Worm (Caenorhabditis elegans) whole organism, L1 larva: ENCODE results near the gene nhr-114.
"Not testable (repeated sequence)": the region's sequence is repeated elsewhere in the genome, so short reads cannot be mapped to it uniquely, and the experiment has no call there.

Experiments
- C34B4.2 ChIP-seq: sonication (generic microtip); optimal IDR thresholded peaks from 2 replicates; lab custom pipeline; 2017; ENCODE audit warnings: mild to moderate bottlenecking, missing genetic modification characterization, missing compliant biosample characterization
- Y116A8C.19 ChIP-seq: sonication (generic microtip); optimal IDR thresholded peaks from 2 replicates; lab custom pipeline; 2016; ENCODE audit warnings: missing compliant biosample characterization, missing genetic modification characterization, borderline replicate concordance
- aha-1 ChIP-seq: fragments of 150-350 bp; optimal IDR thresholded peaks from 2 replicates; lab custom pipeline; 2014; ENCODE audit warnings: missing biosample characterization, missing genetic modification characterization
- blmp-1 ChIP-seq: fragments of 150-350 bp; optimal IDR thresholded peaks from 2 replicates; lab custom pipeline; 2014; ENCODE audit warnings: missing biosample characterization, missing genetic modification characterization
- ceh-8 ChIP-seq: fragments of 200-800 bp; sonication (Bioruptor generic); optimal IDR thresholded peaks from 2 replicates; lab custom pipeline; 2018; ENCODE audit warnings: mild to moderate bottlenecking, missing genetic modification characterization, moderate library complexity, missing compliant biosample characterization
- ceh-90 ChIP-seq: sonication (generic microtip); optimal IDR thresholded peaks from 2 replicates; lab custom pipeline; 2016; ENCODE audit warnings: missing genetic modification characterization, missing compliant biosample characterization
- egl-27 ChIP-seq, 2 experiments: fragments of 150-350 bp in 1 of 2; sonication (generic microtip); optimal IDR thresholded peaks; 3 replicates each; lab custom pipeline; 2017 to 2018; ENCODE audit warnings: missing biosample characterization in 2 of 2, missing genetic modification characterization in 2 of 2, missing genetic modification reagents in 2 of 2
- elt-3 ChIP-seq, 6 experiments: fragments of 150-350 bp in 1 of 6; sonication (generic microtip); optimal IDR thresholded peaks; 2 replicates each; lab custom pipeline; 2017 to 2018; ENCODE audit warnings: missing biosample characterization in 6 of 6, missing genetic modification characterization in 6 of 6, inconsistent platforms in 1 of 6
- ets-5 ChIP-seq: fragments of 200-800 bp; sonication (Bioruptor generic); IDR thresholded peaks from 2 replicates; pipeline ENCODE4 v1.3.6; 2022; ENCODE audit warnings: missing genetic modification characterization, missing compliant biosample characterization
- fkh-10 ChIP-seq: sonication (generic microtip); optimal IDR thresholded peaks from 2 replicates; lab custom pipeline; 2017; ENCODE audit warnings: missing biosample characterization, missing genetic modification reagents, missing genetic modification characterization
- fkh-4 ChIP-seq: sonication (generic microtip); optimal IDR thresholded peaks from 2 replicates; lab custom pipeline; 2016; ENCODE audit warnings: missing compliant biosample characterization, missing genetic modification characterization, borderline replicate concordance
- grh-1 ChIP-seq: fragments of 200-800 bp; sonication (Bioruptor generic); IDR thresholded peaks from 2 replicates; pipeline ENCODE4 v1.3.6; 2022; ENCODE audit warnings: missing genetic modification reagents, missing genetic modification characterization, missing compliant biosample characterization
- jun-1 ChIP-seq: fragments of 150-350 bp; optimal IDR thresholded peaks from 2 replicates; lab custom pipeline; 2014; ENCODE audit warnings: missing biosample characterization, missing genetic modification reagents, missing genetic modification characterization
- lin-14 ChIP-seq: fragments of 200-800 bp; sonication (Bioruptor generic); optimal IDR thresholded peaks from 2 replicates; lab custom pipeline; 2018; ENCODE audit warnings: mild to moderate bottlenecking, missing genetic modification characterization, moderate library complexity, missing compliant biosample characterization
- mab-9 ChIP-seq: fragments of 200-800 bp; sonication (Bioruptor generic); IDR thresholded peaks from 2 replicates; pipeline ENCODE4 v1.3.6; 2022; ENCODE audit warnings: missing genetic modification reagents, missing genetic modification characterization, missing compliant biosample characterization
- mdl-1 ChIP-seq, 2 experiments: fragments of 150-350 bp; optimal IDR thresholded peaks; 2 replicates each; lab custom pipeline; 2014 to 2017; ENCODE audit warnings: missing biosample characterization in 2 of 2, missing genetic modification characterization in 2 of 2, inconsistent platforms in 1 of 2
- nhr-11 ChIP-seq: fragments of 150-350 bp; optimal IDR thresholded peaks from 2 replicates; lab custom pipeline; 2014; ENCODE audit warnings: missing biosample characterization, missing genetic modification characterization
- nhr-12 ChIP-seq: sonication (generic microtip); optimal IDR thresholded peaks from 2 replicates; lab custom pipeline; 2017; ENCODE audit warnings: missing biosample characterization, missing genetic modification characterization
- nhr-19 ChIP-seq: fragments of 200-800 bp; sonication (Bioruptor generic); conservative IDR thresholded peaks from 2 replicates; pipeline ENCODE4 v1.3.6; 2022; ENCODE audit warnings: missing genetic modification characterization, missing compliant biosample characterization
- nhr-20 ChIP-seq: sonication (generic microtip); optimal IDR thresholded peaks from 2 replicates; lab custom pipeline; 2016; ENCODE audit warnings: mild to moderate bottlenecking, missing genetic modification characterization, missing compliant biosample characterization
- nhr-47 ChIP-seq: sonication (generic microtip); optimal IDR thresholded peaks from 2 replicates; lab custom pipeline; 2016; ENCODE audit warnings: mild to moderate bottlenecking, missing genetic modification characterization, moderate library complexity, missing compliant biosample characterization
- nhr-76 ChIP-seq: sonication (generic microtip); optimal IDR thresholded peaks from 2 replicates; lab custom pipeline; 2017; ENCODE audit warnings: missing biosample characterization, missing genetic modification characterization
- nhr-84 ChIP-seq: sonication (generic microtip); optimal IDR thresholded peaks from 2 replicates; lab custom pipeline; 2017; ENCODE audit warnings: missing biosample characterization, missing genetic modification characterization
- nhr-85 ChIP-seq: sonication (generic microtip); peaks from one replicate; lab custom pipeline; 2016; ENCODE audit warnings: missing genetic modification characterization, inconsistent platforms, missing compliant biosample characterization
- pqm-1 ChIP-seq: sonication (generic microtip); optimal IDR thresholded peaks from 3 replicates; lab custom pipeline; 2017; ENCODE audit warnings: missing biosample characterization, missing genetic modification characterization
- rnt-1 ChIP-seq: sonication (generic microtip); optimal IDR thresholded peaks from 2 replicates; lab custom pipeline; 2016; ENCODE audit warnings: mild to moderate bottlenecking, missing genetic modification characterization, moderate library complexity, missing compliant biosample characterization
- snpc-4 ChIP-seq: fragments of 150-350 bp; optimal IDR thresholded peaks from 2 replicates; lab custom pipeline; 2014; ENCODE audit warnings: missing biosample characterization, missing genetic modification characterization
- sox-4 ChIP-seq: sonication (generic microtip); optimal IDR thresholded peaks from 2 replicates; lab custom pipeline; 2016; ENCODE audit warnings: missing genetic modification characterization, missing compliant biosample characterization
- tbx-2 ChIP-seq: sonication (generic microtip); optimal IDR thresholded peaks from 2 replicates; lab custom pipeline; 2016; ENCODE audit warnings: missing genetic modification characterization, missing compliant biosample characterization
- unc-130 ChIP-seq: fragments of 150-350 bp; optimal IDR thresholded peaks from 2 replicates; lab custom pipeline; 2017; ENCODE audit warnings: missing biosample characterization, missing genetic modification characterization, inconsistent platforms
- vab-15 ChIP-seq: sonication (generic microtip); optimal IDR thresholded peaks from 2 replicates; lab custom pipeline; 2017; ENCODE audit warnings: missing genotype, mild to moderate bottlenecking, missing genetic modification characterization, missing compliant biosample characterization
- zag-1 ChIP-seq: fragments of 150-350 bp; optimal IDR thresholded peaks from 2 replicates; lab custom pipeline; 2014; ENCODE audit warnings: missing biosample characterization, missing genetic modification characterization
- ztf-4 ChIP-seq: fragments of 150-350 bp; optimal IDR thresholded peaks from 2 replicates; lab custom pipeline; 2014; ENCODE audit warnings: missing biosample characterization, missing genetic modification characterization

nhr-114 gene

ce11 chrV:4215856-4216255, 28.9 kb downstream of the nhr-114 start, which contains the start of gene H43I07.4:
Gene H43I07.4 (plus strand): TSS chrV:4216156.
- TF ChIP-seq mab-9 (GFP tag; lab: Robert Waterston, UW); elt-3 (tag; optimal IDR thresholded peaks at IDR 0.05; lab: Kevin White, UChicago); jun-1: not testable (repeated sequence)

- TF ChIP-seq zag-1 (tag; lab: Kevin White, UChicago) (no peak), nhr-19 (GFP tag; lab: Robert Waterston, UW) (no peak), nhr-85 (no peak), ceh-8 (GFP tag; lab: Kevin White, UChicago) (no peak), fkh-10 (GFP tag; lab: Kevin White, UChicago) (no peak), nhr-20 (tag; lab: Kevin White, UChicago) (no peak), nhr-84 (tag; lab: Kevin White, UChicago) (no peak), jun-1 (no peak), Y116A8C.19 (tag; lab: Kevin White, UChicago) (no peak), nhr-12 (tag; lab: Kevin White, UChicago) (no peak), blmp-1 (tag; lab: Kevin White, UChicago) (no peak), ztf-4 (tag; lab: Kevin White, UChicago) (no peak), mdl-1 (tag; optimal IDR thresholded peaks at IDR 0.05; lab: Kevin White, UChicago) (no peak), tbx-2 (no peak), fkh-4 (tag; lab: Kevin White, UChicago) (no peak), aha-1 (tag; lab: Kevin White, UChicago) (no peak), grh-1 (GFP tag; lab: Robert Waterston, UW) (no peak), C34B4.2 (tag; lab: Kevin White, UChicago) (no peak), nhr-47 (tag; lab: Kevin White, UChicago) (no peak), snpc-4 (tag; lab: Kevin White, UChicago) (no peak)
Observed at ce11 chrV:4216902-4217301, 29.9 kb downstream of the nhr-114 start.

- TF ChIP-seq blmp-1 (tag; lab: Kevin White, UChicago) (no peak), pqm-1 (tag; lab: Kevin White, UChicago) (no peak), mab-9 (GFP tag; lab: Robert Waterston, UW) (peak; percentile 49; the same call in 1 of the 2 replicates), lin-14 (peak; percentile 65), vab-15 (no peak)
Observed at ce11 chrV:4218268-4218667, 31.3 kb downstream of the nhr-114 start.

ce11 chrV:4219342-4219741, 32.3 kb downstream of the nhr-114 start, which contains the start of gene nlp-9:
Gene nlp-9 (plus strand): TSS chrV:4219642.
- TF ChIP-seq rnt-1 (no peak), unc-130 (tag; lab: Kevin White, UChicago) (no peak)
- TF ChIP-seq, all 84 proteins: peak for 0

ce11 chrV:4236118-4236517, 49.1 kb downstream of the nhr-114 start, which contains the start of gene nlp-13:
Gene nlp-13 (plus strand): TSS chrV:4236418.
- TF ChIP-seq zag-1 (tag; lab: Kevin White, UChicago) (no peak), tbx-2 (no peak), sox-4 (tag; lab: Kevin White, UChicago) (no peak), nhr-76 (tag; lab: Kevin White, UChicago) (no peak), egl-27 (tag; optimal IDR thresholded peaks at IDR 0.05; lab: Kevin White, UChicago) (no peak), ets-5 (GFP tag; lab: Robert Waterston, UW) (no peak), ceh-90 (tag; lab: Kevin White, UChicago) (no peak), nhr-11 (tag; lab: Kevin White, UChicago) (no peak)
